Worm (Caenorhabditis elegans): Measurements from ENCODE around the gene F46B6.12.

F46B6.12 gene

ce11 chrV:9782969-9783368 lies 7.3 kb upstream of the F46B6.12 start, which contains the start of gene F46B6.5:
Gene F46B6.5 (minus strand): TSS chrV:9783069.
- TF ChIP-seq bed-3 (GFP tag; optimal IDR thresholded peaks at IDR 0.05) (no peak), hlh-1 (tag; optimal IDR thresholded peaks at IDR 0.05) (no peak), elt-1 (tag; optimal IDR thresholded peaks at IDR 0.05; ENCODE audit: borderline replicate concordance, insufficient read depth) (no peak), mep-1 (tag; optimal IDR thresholded peaks at IDR 0.05) (no peak), nhr-28 (tag; optimal IDR thresholded peaks at IDR 0.05) (no peak), ceh-43 (GFP tag; optimal IDR thresholded peaks at IDR 0.05) (no peak)

ce11 chrV:9782045-9782444 lies 6.4 kb upstream of the F46B6.12 start:
- TF ChIP-seq lin-32 (GFP tag; optimal IDR thresholded peaks at IDR 0.05) (no peak), M03D4.4 (tag; optimal IDR thresholded peaks at IDR 0.05) (no peak)

- no peak for TF ChIP-seq nhr-12 (tag; optimal IDR thresholded peaks at IDR 0.05)
- TF ChIP-seq mab-5 (tag; optimal IDR thresholded peaks at IDR 0.05): no peak
- no peak for TF ChIP-seq drap-1 (GFP tag; optimal IDR thresholded peaks at IDR 0.05)
- TF ChIP-seq bed-3 (GFP tag; optimal IDR thresholded peaks at IDR 0.05): no peak
- no peak for TF ChIP-seq pha-4 (tag; optimal IDR thresholded peaks at IDR 0.05)
- no peak for TF ChIP-seq hlh-1 (tag; optimal IDR thresholded peaks at IDR 0.05)
- TF ChIP-seq elt-3 (tag; optimal IDR thresholded peaks at IDR 0.05): no peak
Measured at ce11 chrV:9779418-9779817, 3.8 kb upstream of the F46B6.12 start, which contains the start of gene F46B6.4. Gene F46B6.4 (minus strand): TSS chrV:9779518.

- no peak for TF ChIP-seq nhr-28 (tag; optimal IDR thresholded peaks at IDR 0.05)
- no peak for TF ChIP-seq mls-2 (tag; optimal IDR thresholded peaks at IDR 0.05)
- TF ChIP-seq ham-2 (GFP tag; optimal IDR thresholded peaks at IDR 0.05): no peak
- no peak for TF ChIP-seq elt-3 (tag; optimal IDR thresholded peaks at IDR 0.05)
- no peak for TF ChIP-seq bed-3 (GFP tag; optimal IDR thresholded peaks at IDR 0.05)
- TF ChIP-seq tbx-8 (GFP tag; optimal IDR thresholded peaks at IDR 0.05): no peak
- no peak for TF ChIP-seq ztf-11 (tag; optimal IDR thresholded peaks at IDR 0.05)
- TF ChIP-seq M03D4.4 (tag; optimal IDR thresholded peaks at IDR 0.05): no peak
- no peak for TF ChIP-seq mab-5 (tag; optimal IDR thresholded peaks at IDR 0.05)
- no peak for TF ChIP-seq unc-62 (GFP tag; optimal IDR thresholded peaks at IDR 0.05)
- TF ChIP-seq sptf-1 (tag; optimal IDR thresholded peaks at IDR 0.05): no peak
- TF ChIP-seq zip-8 (tag; optimal IDR thresholded peaks at IDR 0.05): no peak
- TF ChIP-seq flh-1 (GFP tag; optimal IDR thresholded peaks at IDR 0.05): no peak
- no peak for TF ChIP-seq mep-1 (tag; optimal IDR thresholded peaks at IDR 0.05)
- TF ChIP-seq lin-13 (tag; optimal IDR thresholded peaks at IDR 0.05): no peak
- no peak for TF ChIP-seq ceh-43 (GFP tag; optimal IDR thresholded peaks at IDR 0.05)
- no peak for TF ChIP-seq lin-32 (GFP tag; optimal IDR thresholded peaks at IDR 0.05)
- TF ChIP-seq drap-1 (GFP tag; optimal IDR thresholded peaks at IDR 0.05): no peak
Measured at ce11 chrV:9777645-9778044, 2.0 kb upstream of the F46B6.12 start, which contains the start of gene smg-4. Gene smg-4 (minus strand): TSS chrV:9777745.

- TF ChIP-seq unc-120 (tag; optimal IDR thresholded peaks at IDR 0.05; ENCODE audit: poor library complexity, severe bottlenecking) (no peak), M03D4.4 (tag; optimal IDR thresholded peaks at IDR 0.05) (no peak), elt-1 (tag; optimal IDR thresholded peaks at IDR 0.05; ENCODE audit: borderline replicate concordance, insufficient read depth) (no peak), unc-39 (tag; optimal IDR thresholded peaks at IDR 0.05) (no peak), ces-1 (GFP tag; optimal IDR thresholded peaks at IDR 0.05) (peak; percentile 99), zip-8 (tag; optimal IDR thresholded peaks at IDR 0.05) (no peak), nhr-2 (tag; optimal IDR thresholded peaks at IDR 0.05) (no peak), pha-4 (tag; optimal IDR thresholded peaks at IDR 0.05) (no peak), ceh-83 (GFP tag; optimal IDR thresholded peaks at IDR 0.05) (no peak)
Measured at ce11 chrV:9771970-9772369, 3.7 kb downstream of the F46B6.12 start, which contains the start of gene F46B6.2. Gene F46B6.2 (plus strand): TSS chrV:9772285.

ce11 chrV:9771311-9771710 lies 4.3 kb downstream of the F46B6.12 start:
- peak; percentile 90 for TF ChIP-seq ces-1 (GFP tag; optimal IDR thresholded peaks at IDR 0.05)
- no peak for TF ChIP-seq ceh-43 (GFP tag; optimal IDR thresholded peaks at IDR 0.05)
